Fruit fly (Drosophila melanogaster) whole organism, embryonic: ENCODE results near the gene CG33941.

Experiments used
- Abd-B ChIP-seq: fragments of 200-800 bp; sonication (Bioruptor generic); optimal IDR thresholded peaks from 2 replicates; lab custom pipeline; 2018; ENCODE audit warnings: missing biosample characterization, mild to moderate bottlenecking, missing genetic modification characterization, moderate library complexity
- Antp ChIP-seq: fragments of 200-800 bp; sonication (Bioruptor generic); optimal IDR thresholded peaks from 3 replicates; lab custom pipeline; 2016; ENCODE audit warnings: missing biosample characterization, missing genetic modification characterization
- CG10209 ChIP-seq: fragments of 200-800 bp; sonication (Bioruptor generic); optimal IDR thresholded peaks from 3 replicates; lab custom pipeline; 2017; ENCODE audit warnings: missing biosample characterization, mild to moderate bottlenecking, missing genetic modification characterization, missing genetic modification reagents
- CG11504 ChIP-seq: fragments of 200-800 bp; sonication (Bioruptor generic); optimal IDR thresholded peaks from 3 replicates; lab custom pipeline; 2019; ENCODE audit warnings: missing biosample characterization, mild to moderate bottlenecking, missing genetic modification characterization, moderate library complexity
- CG16815 ChIP-seq: fragments of 200-800 bp; sonication (Bioruptor generic); optimal IDR thresholded peaks from 3 replicates; lab custom pipeline; 2017; ENCODE audit warnings: missing biosample characterization, mild to moderate bottlenecking, missing genetic modification characterization
- CG2116 ChIP-seq: fragments of 200-800 bp; sonication (Bioruptor generic); optimal IDR thresholded peaks from 3 replicates; lab custom pipeline; 2018; ENCODE audit warnings: missing biosample characterization, mild to moderate bottlenecking, missing genetic modification characterization
- CG2889 ChIP-seq: fragments of 200-800 bp; sonication (Bioruptor generic); IDR thresholded peaks from 3 replicates; pipeline ENCODE4 v1.3.6; 2022; ENCODE audit warnings: missing biosample characterization, missing genetic modification characterization
- CG30431 ChIP-seq: fragments of 200-800 bp; sonication (Bioruptor generic); optimal IDR thresholded peaks from 2 replicates; lab custom pipeline; 2017; ENCODE audit warnings: missing biosample characterization, missing genetic modification characterization
- CG32532 ChIP-seq: fragments of 200-800 bp; sonication (Bioruptor generic); IDR thresholded peaks from 2 replicates; pipeline ENCODE4 v1.3.6; 2022; ENCODE audit warnings: missing biosample characterization, missing genetic modification characterization
- CG32767 ChIP-seq: fragments of 200-800 bp; sonication (Bioruptor generic); IDR thresholded peaks from 2 replicates; pipeline ENCODE4 v1.3.6; 2022; ENCODE audit warnings: missing biosample characterization, missing genetic modification characterization
- CG3281 ChIP-seq: fragments of 200-800 bp; sonication (Bioruptor generic); optimal IDR thresholded peaks from 3 replicates; lab custom pipeline; 2017; ENCODE audit warnings: missing biosample characterization, mild to moderate bottlenecking, missing genetic modification characterization
- CG33213 ChIP-seq: fragments of 200-800 bp; sonication (Bioruptor generic); optimal IDR thresholded peaks from 3 replicates; lab custom pipeline; 2016; ENCODE audit warnings: missing biosample characterization, missing genetic modification characterization
- CG3995 ChIP-seq: fragments of 200-800 bp; sonication (Bioruptor generic); optimal IDR thresholded peaks from 3 replicates; lab custom pipeline; 2016; ENCODE audit warnings: missing biosample characterization, missing genetic modification characterization
- CG4360 ChIP-seq: fragments of 200-800 bp; sonication (Bioruptor generic); IDR thresholded peaks from 2 replicates; pipeline ENCODE4 v1.3.6; 2022; ENCODE audit warnings: missing biosample characterization, missing genetic modification characterization
- CG4820 ChIP-seq: fragments of 200-800 bp; sonication (Bioruptor generic); optimal IDR thresholded peaks from 3 replicates; lab custom pipeline; 2016; ENCODE audit warnings: missing biosample characterization, missing genetic modification characterization
- CG8089 ChIP-seq: fragments of 200-800 bp; sonication (Bioruptor generic); optimal IDR thresholded peaks from 3 replicates; lab custom pipeline; 2016; ENCODE audit warnings: missing biosample characterization, missing genetic modification characterization
- CG8281 ChIP-seq: fragments of 200-800 bp; sonication (Bioruptor generic); optimal IDR thresholded peaks from 2 replicates; lab custom pipeline; 2018; ENCODE audit warnings: missing biosample characterization, mild to moderate bottlenecking, missing genetic modification characterization, moderate library complexity
- CG8290 ChIP-seq, 3 experiments: fragments of 200-800 bp; sonication (Bioruptor generic); optimal IDR thresholded peaks; 2 replicates each; lab custom pipeline; 2016 to 2019; ENCODE audit warnings: missing biosample characterization in 3 of 3, missing genetic modification characterization in 3 of 3, mild to moderate bottlenecking in 2 of 3, moderate library complexity in 1 of 3
- CG8359 ChIP-seq: fragments of 200-800 bp; sonication (Bioruptor generic); optimal IDR thresholded peaks from 2 replicates; lab custom pipeline; 2017; ENCODE audit warnings: missing biosample characterization, mild to moderate bottlenecking, missing genetic modification characterization, borderline replicate concordance
- Doc2 ChIP-seq: fragments of 200-800 bp; sonication (Bioruptor generic); IDR thresholded peaks from 2 replicates; pipeline ENCODE4 v1.3.6; 2022; ENCODE audit warnings: missing biosample characterization, missing genetic modification characterization
- Eip74EF ChIP-seq, 2 experiments: fragments of 200-800 bp in 1 of 2; fragments of >200 bp in 1 of 2; sonication (Bioruptor generic) in 1 of 2; optimal IDR thresholded peaks; 2 replicates each; lab custom pipeline; 2017 to 2019; ENCODE audit warnings: missing biosample characterization in 2 of 2, missing genetic modification characterization in 2 of 2, mild to moderate bottlenecking in 1 of 2, moderate library complexity in 1 of 2
- HLH3B ChIP-seq: fragments of 200-800 bp; sonication (Bioruptor generic); IDR thresholded peaks from 2 replicates; pipeline ENCODE4 v1.3.6; 2022; ENCODE audit warnings: missing biosample characterization, missing genetic modification characterization
- HLH4C ChIP-seq: fragments of 200-800 bp; sonication (Bioruptor generic); IDR thresholded peaks from 3 replicates; pipeline ENCODE4 v1.3.6; 2022; ENCODE audit warnings: missing biosample characterization, missing genetic modification characterization; ENCODE audit not compliant: partially characterized antibody
- HLH54F ChIP-seq: fragments of 200-800 bp; sonication (Bioruptor generic); optimal IDR thresholded peaks from 3 replicates; lab custom pipeline; 2016; ENCODE audit warnings: missing biosample characterization, missing genetic modification characterization
- HmgZ ChIP-seq: fragments of 200-800 bp; sonication (Bioruptor generic); optimal IDR thresholded peaks from 2 replicates; lab custom pipeline; 2018; ENCODE audit warnings: missing biosample characterization, mild to moderate bottlenecking, missing genetic modification characterization
- MESR4 ChIP-seq: fragments of 200-800 bp; sonication (Bioruptor generic); optimal IDR thresholded peaks from 2 replicates; lab custom pipeline; 2018; ENCODE audit warnings: missing biosample characterization, mild to moderate bottlenecking, missing genetic modification characterization, moderate library complexity
- Trl ChIP-seq, 3 experiments: fragments of >200 bp in 2 of 3; fragments of 200-800 bp in 1 of 3; sonication (Bioruptor generic) in 1 of 3; optimal IDR thresholded peaks; 2 replicates in 1 of 3; 3 replicates in 2 of 3; lab custom pipeline; 2016 to 2017; ENCODE audit warnings: missing biosample characterization in 1 of 3, missing genetic modification characterization in 1 of 3
- Xrp1 ChIP-seq: fragments of 200-800 bp; sonication (Bioruptor generic); IDR thresholded peaks from 2 replicates; pipeline ENCODE4 v1.3.6; 2022; ENCODE audit warnings: missing biosample characterization, missing genetic modification characterization
- ac ChIP-seq: fragments of 200-800 bp; sonication (Bioruptor generic); optimal IDR thresholded peaks from 3 replicates; lab custom pipeline; 2017; ENCODE audit warnings: missing biosample characterization, mild to moderate bottlenecking, missing genetic modification characterization
- ash1 ChIP-seq: fragments of 200-800 bp; sonication (Bioruptor generic); optimal IDR thresholded peaks from 2 replicates; lab custom pipeline; 2018; ENCODE audit warnings: missing biosample characterization, mild to moderate bottlenecking, missing genetic modification characterization
- ato ChIP-seq: fragments of 200-800 bp; sonication (Bioruptor generic); IDR thresholded peaks from 2 replicates; pipeline ENCODE4 v1.3.6; 2022; ENCODE audit warnings: missing biosample characterization, missing genetic modification characterization; ENCODE audit not compliant: partially characterized antibody
- cad ChIP-seq: fragments of >200 bp; optimal IDR thresholded peaks from 2 replicates; lab custom pipeline; 2017; ENCODE audit warnings: missing biosample characterization, missing genetic modification characterization
- crc ChIP-seq: fragments of 200-800 bp; sonication (Bioruptor generic); optimal IDR thresholded peaks from 2 replicates; lab custom pipeline; 2016; ENCODE audit warnings: missing biosample characterization, missing genetic modification characterization
- dmrt11E ChIP-seq: fragments of 200-800 bp; sonication (Bioruptor generic); optimal IDR thresholded peaks from 3 replicates; lab custom pipeline; 2018; ENCODE audit warnings: missing biosample characterization, mild to moderate bottlenecking, missing genetic modification characterization, moderate library complexity
- h ChIP-seq: fragments of >200 bp; optimal IDR thresholded peaks from 2 replicates; lab custom pipeline; 2017
- her ChIP-seq: fragments of 200-800 bp; sonication (Bioruptor generic); optimal IDR thresholded peaks from 2 replicates; lab custom pipeline; 2016; ENCODE audit warnings: missing biosample characterization, missing genetic modification characterization
- nmo ChIP-seq: fragments of 200-800 bp; sonication (Bioruptor generic); optimal IDR thresholded peaks from 2 replicates; lab custom pipeline; 2018; ENCODE audit warnings: missing biosample characterization, mild to moderate bottlenecking, missing genetic modification characterization, moderate library complexity
- odd ChIP-seq: fragments of 200-800 bp; sonication (Bioruptor generic); optimal IDR thresholded peaks from 2 replicates; lab custom pipeline; 2017; ENCODE audit warnings: missing biosample characterization, mild to moderate bottlenecking, missing genetic modification characterization
- p53 ChIP-seq: fragments of 200-800 bp; sonication (Bioruptor generic); optimal IDR thresholded peaks from 2 replicates; lab custom pipeline; 2016; ENCODE audit warnings: missing biosample characterization, missing genetic modification characterization
- pum ChIP-seq: fragments of 200-800 bp; sonication (Bioruptor generic); optimal IDR thresholded peaks from 2 replicates; lab custom pipeline; 2016; ENCODE audit warnings: missing biosample characterization, missing genetic modification characterization
- row ChIP-seq: fragments of 200-800 bp; sonication (Bioruptor generic); IDR thresholded peaks from 3 replicates; pipeline ENCODE4 v1.3.6; 2022; ENCODE audit warnings: missing biosample characterization, missing genetic modification characterization
- sens-2 ChIP-seq: fragments of 200-800 bp; sonication (Bioruptor generic); IDR thresholded peaks from 2 replicates; pipeline ENCODE4 v1.3.6; 2022; ENCODE audit warnings: missing biosample characterization, missing genetic modification characterization
- sima ChIP-seq: fragments of 200-800 bp; sonication (Bioruptor generic); optimal IDR thresholded peaks from 2 replicates; lab custom pipeline; 2016; ENCODE audit warnings: missing biosample characterization, missing genetic modification characterization
- sna ChIP-seq: fragments of 200-800 bp; sonication (Bioruptor generic); IDR thresholded peaks from 2 replicates; pipeline ENCODE4 v1.3.6; 2022; ENCODE audit warnings: missing biosample characterization, missing genetic modification characterization; ENCODE audit not compliant: partially characterized antibody
- so ChIP-seq: fragments of 200-800 bp; sonication (Bioruptor generic); IDR thresholded peaks from 3 replicates; pipeline ENCODE4 v1.3.6; 2022; ENCODE audit warnings: missing biosample characterization, missing genetic modification characterization
- sr ChIP-seq: fragments of 200-800 bp; sonication (Bioruptor generic); IDR thresholded peaks from 3 replicates; pipeline ENCODE4 v1.3.6; 2022; ENCODE audit warnings: missing biosample characterization, missing genetic modification characterization
- tgo ChIP-seq: fragments of 200-800 bp; sonication (Bioruptor generic); IDR thresholded peaks from 3 replicates; pipeline ENCODE4 v1.3.6; 2022; ENCODE audit warnings: missing biosample characterization, missing genetic modification characterization
- tin ChIP-seq: fragments of 200-800 bp; sonication (Bioruptor generic); optimal IDR thresholded peaks from 3 replicates; lab custom pipeline; 2016; ENCODE audit warnings: missing biosample characterization, missing genetic modification characterization
- trem ChIP-seq: fragments of 200-800 bp; optimal IDR thresholded peaks from 3 replicates; lab custom pipeline; 2019; ENCODE audit warnings: missing biosample characterization, mild to moderate bottlenecking, missing genetic modification characterization, moderate library complexity
- wek ChIP-seq: fragments of 200-800 bp; sonication (Bioruptor generic); optimal IDR thresholded peaks from 3 replicates; lab custom pipeline; 2018; ENCODE audit warnings: missing biosample characterization, mild to moderate bottlenecking, missing genetic modification characterization, moderate library complexity

The CG33941 gene

dm6 chr4:486435-486834, 19.1 kb downstream of the CG33941 start (continued):
- TF ChIP-seq ato (GFP tag; lab: Robert Waterston, UW) (peak; percentile 96), CG8359 (GFP tag; lab: Kevin White, UChicago) (no peak), Doc2 (GFP tag; lab: Robert Waterston, UW) (no peak), tgo (GFP tag; lab: Robert Waterston, UW) (0 out of 3 replicates have a peak, but pooled peaks have one; percentile 33), CG16815 (GFP tag; lab: Kevin White, UChicago) (no peak), dmrt11E (peak; percentile 8), CG10209 (GFP tag; lab: Kevin White, UChicago) (peak; percentile 11), p53 (peak; percentile 59), trem (peak; percentile 81), row (GFP tag; lab: Robert Waterston, UW) (peak; percentile 67), ac (GFP tag; lab: Kevin White, UChicago) (no peak), CG32767 (GFP tag; lab: Robert Waterston, UW) (no peak), HLH3B (GFP tag; lab: Robert Waterston, UW) (no peak), sna (GFP tag; lab: Robert Waterston, UW) (peak; percentile 97), cad (no peak), CG3995 (GFP tag; lab: Kevin White, UChicago) (peak; percentile 21), CG32532 (GFP tag; lab: Robert Waterston, UW) (peak; percentile 46; the same call in 1 of the 2 replicates), crc (GFP tag; lab: Kevin White, UChicago) (peak; percentile 40), Xrp1 (GFP tag; lab: Robert Waterston, UW) (no peak), wek (GFP tag; lab: Kevin White, UChicago) (no peak), CG8281 (tag; lab: Kevin White, UChicago) (no peak), HLH4C (GFP tag; lab: Robert Waterston, UW) (peak; percentile 94), pum (GFP tag; lab: Kevin White, UChicago) (peak; percentile 54), HLH54F (GFP tag; lab: Kevin White, UChicago) (peak; percentile 34), Eip74EF (GFP tag; optimal IDR thresholded peaks at IDR 0.05; lab: Kevin White, UChicago) (peak in 1 of 2 experiments; percentile 37), Trl (optimal IDR thresholded peaks at IDR 0.05; lab: Kevin White, UChicago) (no peak), Trl (GFP tag; optimal IDR thresholded peaks at IDR 0.05; lab: Kevin White, UChicago) (peak; percentile 63), CG8290 (GFP tag; optimal IDR thresholded peaks at IDR 0.05; lab: Kevin White, UChicago) (peak; percentile 91), CG8290 (tag; optimal IDR thresholded peaks at IDR 0.05; lab: Kevin White, UChicago) (peak; percentile 35 to 73), CG8089 (GFP tag; lab: Kevin White, UChicago) (peak; percentile 29), CG3281 (peak; percentile 18), CG2116 (peak; percentile 94), CG30431 (GFP tag; lab: Kevin White, UChicago) (no peak), her (GFP tag; lab: Kevin White, UChicago) (peak; percentile 50), CG4820 (GFP tag; lab: Kevin White, UChicago) (peak; percentile 30), odd (GFP tag; lab: Kevin White, UChicago) (no peak), HmgZ (tag; lab: Kevin White, UChicago) (peak; percentile 90), h (no peak), sr (GFP tag; lab: Robert Waterston, UW) (no peak), sens-2 (GFP tag; lab: Robert Waterston, UW) (no peak), nmo (peak; percentile 53), CG2889 (GFP tag; lab: Robert Waterston, UW) (no peak), Antp (GFP tag; lab: Kevin White, UChicago) (peak; percentile 56), CG4360 (GFP tag; lab: Robert Waterston, UW) (no peak), tin (GFP tag; lab: Kevin White, UChicago) (peak; percentile 33), Abd-B (GFP tag; lab: Kevin White, UChicago) (no peak), so (GFP tag; lab: Robert Waterston, UW) (no peak), CG33213 (GFP tag; lab: Kevin White, UChicago) (peak; percentile 95), CG11504 (tag; lab: Kevin White, UChicago) (no peak), sima (GFP tag; lab: Kevin White, UChicago) (no peak), ash1 (GFP tag; lab: Kevin White, UChicago) (peak; percentile 43), MESR4 (GFP tag; lab: Kevin White, UChicago) (peak; percentile 6)
